Worm (Caenorhabditis elegans): ENCODE data around the gene nlp-81.

ce11 chrIV:3166896-3167295 is 9.0 kb downstream of the nlp-81 start:
- TF ChIP-seq snpc-4 (tag; optimal IDR thresholded peaks at IDR 0.05) (no peak), nhr-12 (tag; optimal IDR thresholded peaks at IDR 0.05) (no peak)

Data from whole organism, mixed stage, embryonic.